Worm (Caenorhabditis elegans) whole organism, L2 larva: ENCODE data around the gene fipr-4.

ENCODE experiments used
- ama-1 ChIP-seq: fragments of 150-350 bp; optimal IDR thresholded peaks from 2 replicates; lab custom pipeline; 2018; ENCODE audit warnings: inconsistent platforms
- lin-13 ChIP-seq: fragments of 150-350 bp; optimal IDR thresholded peaks from 2 replicates; lab custom pipeline; 2014; ENCODE audit warnings: missing biosample characterization, missing genetic modification reagents, missing genetic modification characterization
- mab-5 ChIP-seq: fragments of 150-350 bp; optimal IDR thresholded peaks from 2 replicates; lab custom pipeline; 2014; ENCODE audit warnings: missing biosample characterization, missing genetic modification characterization
- nhr-6 ChIP-seq: fragments of 150-350 bp; optimal IDR thresholded peaks from 2 replicates; lab custom pipeline; 2014; ENCODE audit warnings: missing biosample characterization, missing genetic modification characterization

- TF ChIP-seq lin-13 (no peak), nhr-6 (tag; lab: Kevin White, UChicago) (no peak), mab-5 (tag; lab: Kevin White, UChicago) (no peak), ama-1 (lab: Kevin White, UChicago) (peak; percentile 19)
Measured at ce11 chrV:10255005-10255472, 26.8 kb upstream of the fipr-4 start, which contains the start of gene rop-1.
